Fruit fly (Drosophila melanogaster): ENCODE results near the gene Mct1.

DNA sequence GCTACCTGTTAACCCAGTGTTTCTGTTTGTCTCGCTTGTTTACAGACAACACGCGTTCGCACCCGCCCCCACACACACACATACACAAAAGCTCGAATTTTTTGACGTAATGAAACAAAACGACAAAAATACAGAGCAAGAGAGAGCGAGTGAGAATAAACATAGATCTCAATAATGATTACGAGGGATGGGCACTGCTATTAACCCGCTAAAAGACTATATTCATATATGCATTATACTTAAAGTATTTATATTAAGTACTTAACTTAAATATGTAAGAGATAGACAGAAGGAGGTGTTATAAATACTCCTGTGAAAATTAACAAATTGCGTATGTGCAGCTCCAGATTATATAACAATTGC, 47.2 kb upstream of the Mct1 start:
- TF ChIP-seq CG32121 (GFP tag; IDR thresholded peaks at IDR 0.05): peak; percentile 51
- TF ChIP-seq CG10348 (GFP tag; IDR thresholded peaks at IDR 0.05): no peak
- TF ChIP-seq gl (tag; optimal IDR thresholded peaks at IDR 0.05): peak; percentile 20
- TF ChIP-seq CG14655 (GFP tag; optimal IDR thresholded peaks at IDR 0.05): peak; percentile 34
- peak; percentile 37; the same call in 1 of the 2 replicates for TF ChIP-seq Ets98B (GFP tag; IDR thresholded peaks at IDR 0.05)
- no peak for TF ChIP-seq CG13204 (GFP tag; optimal IDR thresholded peaks at IDR 0.05)
